Worm (Caenorhabditis elegans) whole organism, early embryonic: ENCODE results near the gene ule-4.

Source experiments
- B0310.2 ChIP-seq: sonication (generic microtip); optimal IDR thresholded peaks from 2 replicates; lab custom pipeline; 2016; ENCODE audit warnings: mild to moderate bottlenecking, missing genetic modification characterization, missing compliant biosample characterization
- F13C5.2 ChIP-seq: sonication (generic microtip); optimal IDR thresholded peaks from 2 replicates; lab custom pipeline; 2017; ENCODE audit warnings: mild to moderate bottlenecking, missing genetic modification characterization, inconsistent platforms, missing compliant biosample characterization
- aly-1 ChIP-seq: sonication (generic microtip); optimal IDR thresholded peaks from 2 replicates; lab custom pipeline; 2016; ENCODE audit warnings: missing genetic modification characterization, missing compliant biosample characterization
- ama-1 ChIP-seq: fragments of 150-350 bp; optimal IDR thresholded peaks from 2 replicates; lab custom pipeline; 2014
- ceh-13 ChIP-seq: fragments of 200-800 bp; sonication (Bioruptor generic); optimal IDR thresholded peaks from 2 replicates; lab custom pipeline; 2018; ENCODE audit warnings: mild to moderate bottlenecking, missing genetic modification characterization, missing compliant biosample characterization
- flt-1 ChIP-seq: fragments of 200-800 bp; sonication (Bioruptor generic); IDR thresholded peaks from 2 replicates; pipeline ENCODE4 v1.3.6; 2022; ENCODE audit warnings: missing genetic modification characterization, missing compliant biosample characterization
- hmbx-1 ChIP-seq: sonication (generic microtip); optimal IDR thresholded peaks from 2 replicates; lab custom pipeline; 2016; ENCODE audit warnings: mild to moderate bottlenecking, missing genetic modification characterization, missing compliant biosample characterization
- scrt-1 ChIP-seq: fragments of 200-800 bp; sonication (Bioruptor generic); IDR thresholded peaks from 2 replicates; pipeline ENCODE4 v1.3.6; 2022; ENCODE audit warnings: missing genetic modification characterization, missing compliant biosample characterization
- tbx-11 ChIP-seq: fragments of 200-800 bp; sonication (Bioruptor generic); IDR thresholded peaks from 2 replicates; pipeline ENCODE4 v1.3.6; 2022; ENCODE audit warnings: missing genetic modification characterization, missing compliant biosample characterization

- TF ChIP-seq ama-1 (lab: Kevin White, UChicago): no peak
- no peak for TF ChIP-seq ceh-13 (GFP tag; lab: Kevin White, UChicago)
- TF ChIP-seq aly-1 (tag; lab: Kevin White, UChicago): no peak
- TF ChIP-seq B0310.2 (tag; lab: Kevin White, UChicago): no peak
- TF ChIP-seq F13C5.2: no peak
- TF ChIP-seq flt-1 (GFP tag; lab: Robert Waterston, UW): no peak
- no peak for TF ChIP-seq hmbx-1 (tag; lab: Kevin White, UChicago)
- TF ChIP-seq tbx-11 (GFP tag; lab: Robert Waterston, UW): no peak
- no peak for TF ChIP-seq scrt-1 (GFP tag; lab: Robert Waterston, UW)
Observed at ce11 chrIV:13673504-13673903, 26.0 kb upstream of the ule-4 start, which contains the start of gene oac-48.
